Worm (Caenorhabditis elegans) whole organism, early embryonic: ENCODE measurements around the gene T04C12.9.

Experiments used
- aly-1 ChIP-seq: sonication (generic microtip); optimal IDR thresholded peaks from 2 replicates; lab custom pipeline; 2016; ENCODE audit warnings: missing genetic modification characterization, missing compliant biosample characterization
- ama-1 ChIP-seq: fragments of 150-350 bp; optimal IDR thresholded peaks from 2 replicates; lab custom pipeline; 2014
- ceh-13 ChIP-seq: fragments of 200-800 bp; sonication (Bioruptor generic); optimal IDR thresholded peaks from 2 replicates; lab custom pipeline; 2018; ENCODE audit warnings: mild to moderate bottlenecking, missing genetic modification characterization, missing compliant biosample characterization
- ceh-36 ChIP-seq: sonication (generic microtip); optimal IDR thresholded peaks from 2 replicates; lab custom pipeline; 2016; ENCODE audit warnings: missing genetic modification characterization, inconsistent platforms, missing compliant biosample characterization
- flt-1 ChIP-seq: fragments of 200-800 bp; sonication (Bioruptor generic); IDR thresholded peaks from 2 replicates; pipeline ENCODE4 v1.3.6; 2022; ENCODE audit warnings: missing genetic modification characterization, missing compliant biosample characterization
- tbx-11 ChIP-seq: fragments of 200-800 bp; sonication (Bioruptor generic); IDR thresholded peaks from 2 replicates; pipeline ENCODE4 v1.3.6; 2022; ENCODE audit warnings: missing genetic modification characterization, missing compliant biosample characterization
- tbx-37 ChIP-seq: fragments of 200-800 bp; sonication (Bioruptor generic); conservative IDR thresholded peaks from 2 replicates; pipeline ENCODE4 v1.3.6; 2022; ENCODE audit warnings: missing genetic modification reagents, missing genetic modification characterization, missing compliant biosample characterization

- TF ChIP-seq flt-1: no peak
- no peak for TF ChIP-seq ama-1 (lab: Kevin White, UChicago)
- TF ChIP-seq aly-1 (tag; lab: Kevin White, UChicago): no peak
- TF ChIP-seq tbx-11: no peak
- no peak for TF ChIP-seq ceh-36 (tag; lab: Kevin White, UChicago)
- no peak for TF ChIP-seq ceh-13
- no peak for TF ChIP-seq tbx-37 (GFP tag; lab: Robert Waterston, UW)
Measured at ce11 chrV:11041499-11041898, 21.5 kb downstream of the T04C12.9 start, which contains the start of gene C45B11.5.
